Worm (Caenorhabditis elegans) whole organism, late embryonic: ENCODE results near the gene ZK666.8.

Experiments used
- C08G9.2 ChIP-seq: sonication (generic microtip); optimal IDR thresholded peaks from 2 replicates; lab custom pipeline; 2016; ENCODE audit warnings: mild to moderate bottlenecking, missing genetic modification characterization, moderate library complexity, missing compliant biosample characterization
- ama-1 ChIP-seq: fragments of 150-350 bp; optimal IDR thresholded peaks from 2 replicates; lab custom pipeline; 2014
- ceh-30 ChIP-seq: fragments of 150-350 bp; optimal IDR thresholded peaks from 2 replicates; lab custom pipeline; 2014; ENCODE audit warnings: missing biosample characterization, missing genetic modification characterization
- gmeb-2 ChIP-seq: sonication (generic microtip); optimal IDR thresholded peaks from 2 replicates; lab custom pipeline; 2016; ENCODE audit warnings: missing genetic modification characterization, inconsistent platforms, missing compliant biosample characterization
- pat-9 ChIP-seq: fragments of 200-800 bp; sonication (Bioruptor generic); optimal IDR thresholded peaks from 2 replicates; lab custom pipeline; 2018; ENCODE audit warnings: mild to moderate bottlenecking, missing genetic modification characterization, moderate library complexity, missing compliant biosample characterization

ce11 chrII:10533985-10534384 is 41.1 kb upstream of the ZK666.8 start:
- TF ChIP-seq C08G9.2 (tag; lab: Kevin White, UChicago): no peak
- no peak for TF ChIP-seq ceh-30 (tag; lab: Kevin White, UChicago)
- no peak for TF ChIP-seq gmeb-2 (tag; lab: Kevin White, UChicago)
- no peak for TF ChIP-seq ama-1 (lab: Kevin White, UChicago)
- no peak for TF ChIP-seq pat-9 (tag; lab: Kevin White, UChicago)
